Worm (Caenorhabditis elegans) whole organism, L1 larva: ENCODE results near the gene ndx-3.

Experiments
- aha-1 ChIP-seq: fragments of 150-350 bp; optimal IDR thresholded peaks from 2 replicates; lab custom pipeline; 2014; ENCODE audit warnings: missing biosample characterization, missing genetic modification characterization
- ceh-63 ChIP-seq: fragments of 200-800 bp; sonication (Bioruptor generic); optimal IDR thresholded peaks from 2 replicates; lab custom pipeline; 2018; ENCODE audit warnings: mild to moderate bottlenecking, missing genetic modification characterization, missing compliant biosample characterization
- lin-39 ChIP-seq: fragments of 150-350 bp; optimal IDR thresholded peaks from 2 replicates; lab custom pipeline; 2014; ENCODE audit warnings: missing biosample characterization, missing genetic modification reagents, missing genetic modification characterization
- mef-2 ChIP-seq: fragments of 150-350 bp; optimal IDR thresholded peaks from 2 replicates; lab custom pipeline; 2014; ENCODE audit warnings: missing biosample characterization, missing genetic modification characterization
- unc-62 ChIP-seq: fragments of 150-350 bp; optimal IDR thresholded peaks from 2 replicates; lab custom pipeline; 2014; ENCODE audit warnings: missing biosample characterization, missing genetic modification reagents, missing genetic modification characterization
- ztf-11 ChIP-seq, 2 experiments: sonication (generic microtip); optimal IDR thresholded peaks; 2 replicates each; lab custom pipeline; 2016 to 2017; ENCODE audit warnings: missing genetic modification characterization in 2 of 2, missing biosample characterization in 1 of 2, missing compliant biosample characterization in 1 of 2

- no peak for TF ChIP-seq ceh-63 (GFP tag; lab: Kevin White, UChicago)
- TF ChIP-seq unc-62 (GFP tag; lab: Kevin White, UChicago), result no peak
- TF ChIP-seq mef-2, result no peak
- TF ChIP-seq aha-1 (tag; lab: Kevin White, UChicago), result no peak
- TF ChIP-seq lin-39 (tag; lab: Kevin White, UChicago), result no peak
- no peak for TF ChIP-seq ztf-11 (tag; optimal IDR thresholded peaks at IDR 0.05; lab: Kevin White, UChicago)
These were observed 11.7 kb upstream of the ndx-3 start, which contains the start of gene ZK546.19 for ce11 chrII:4941541-4942206.
